Worm (Caenorhabditis elegans): ENCODE results near the gene R08A2.5.

ce11 chrV:14711077-14711476 lies 1.3 kb upstream of the R08A2.5 start, which contains the start of gene ssp-33:
- TF ChIP-seq ceh-82 (tag; optimal IDR thresholded peaks at IDR 0.05): no peak
- TF ChIP-seq ceh-16 (tag; optimal IDR thresholded peaks at IDR 0.05): no peak
- no peak for TF ChIP-seq nhr-28 (tag; optimal IDR thresholded peaks at IDR 0.05)
- no peak for TF ChIP-seq nhr-12 (tag; optimal IDR thresholded peaks at IDR 0.05)
- TF ChIP-seq tbx-2 (tag; optimal IDR thresholded peaks at IDR 0.05): no peak
